Worm (Caenorhabditis elegans) whole organism, late embryonic: ENCODE data around the gene F44D12.2.
"Not testable (repeated sequence)": the region's sequence is repeated elsewhere in the genome, so short reads cannot be mapped to it uniquely, and the experiment has no call there.

ENCODE experiments used
- ahr-1 ChIP-seq: sonication (generic microtip); optimal IDR thresholded peaks from 2 replicates; lab custom pipeline; 2016; ENCODE audit warnings: missing genetic modification characterization, missing compliant biosample characterization
- fax-1 ChIP-seq: sonication (generic microtip); optimal IDR thresholded peaks from 2 replicates; lab custom pipeline; 2016; ENCODE audit warnings: missing genotype, missing genetic modification characterization, missing compliant biosample characterization
- gmeb-2 ChIP-seq: sonication (generic microtip); optimal IDR thresholded peaks from 2 replicates; lab custom pipeline; 2016; ENCODE audit warnings: missing genetic modification characterization, inconsistent platforms, missing compliant biosample characterization
- hlh-15 ChIP-seq: sonication (generic microtip); optimal IDR thresholded peaks from 2 replicates; lab custom pipeline; 2016; ENCODE audit warnings: missing genetic modification characterization, missing compliant biosample characterization
- nhr-11 ChIP-seq: fragments of 150-350 bp; optimal IDR thresholded peaks from 2 replicates; lab custom pipeline; 2014; ENCODE audit warnings: missing biosample characterization, missing genetic modification characterization
- nhr-232 ChIP-seq: sonication (generic microtip); optimal IDR thresholded peaks from 2 replicates; lab custom pipeline; 2016; ENCODE audit warnings: missing genetic modification characterization, missing compliant biosample characterization
- pha-2 ChIP-seq: sonication (generic microtip); optimal IDR thresholded peaks from 2 replicates; lab custom pipeline; 2017; ENCODE audit warnings: mild to moderate bottlenecking, missing genetic modification characterization, missing compliant biosample characterization
- pha-4 ChIP-seq: fragments of 150-350 bp; optimal IDR thresholded peaks from 2 replicates; lab custom pipeline; 2018; ENCODE audit warnings: missing biosample characterization, missing genetic modification reagents, missing genetic modification characterization
- pqm-1 ChIP-seq: sonication (generic microtip); optimal IDR thresholded peaks from 2 replicates; lab custom pipeline; 2016; ENCODE audit warnings: missing genetic modification characterization, missing compliant biosample characterization
- unc-86 ChIP-seq: sonication (generic microtip); optimal IDR thresholded peaks from 2 replicates; lab custom pipeline; 2016; ENCODE audit warnings: missing genetic modification characterization, missing compliant biosample characterization

- TF ChIP-seq unc-86 (tag; lab: Kevin White, UChicago); pha-4 (tag; lab: Kevin White, UChicago); pha-2 (tag; lab: Kevin White, UChicago); ahr-1 (tag; lab: Kevin White, UChicago); nhr-11; pqm-1 (tag; lab: Kevin White, UChicago); gmeb-2 (tag; lab: Kevin White, UChicago); hlh-15 (tag; lab: Kevin White, UChicago); fax-1; nhr-232: not testable (repeated sequence)
Observed at ce11 chrIV:10028779-10029178, 11.2 kb upstream of the F44D12.2 start, which contains the start of the genes F44D12.16 and msd-2.
